Fruit fly (Drosophila melanogaster) whole organism, embryonic: ENCODE measurements around the gene Ppat-Dpck.

Experiments used
- ATbp ChIP-seq: fragments of 200-800 bp; sonication (Bioruptor generic); optimal IDR thresholded peaks from 2 replicates; lab custom pipeline; 2017; ENCODE audit warnings: missing biosample characterization, mild to moderate bottlenecking, missing genetic modification characterization, missing genetic modification reagents
- Abd-B ChIP-seq: fragments of 200-800 bp; sonication (Bioruptor generic); optimal IDR thresholded peaks from 2 replicates; lab custom pipeline; 2018; ENCODE audit warnings: missing biosample characterization, mild to moderate bottlenecking, missing genetic modification characterization, moderate library complexity
- BEAF-32 ChIP-seq: fragments of 200-800 bp; sonication (Bioruptor generic); optimal IDR thresholded peaks from 3 replicates; lab custom pipeline; 2017; ENCODE audit warnings: missing biosample characterization, missing genetic modification characterization, mild to moderate bottlenecking, moderate library complexity, missing genetic modification reagents
- BtbVII ChIP-seq: fragments of 200-800 bp; sonication (Bioruptor generic); optimal IDR thresholded peaks from 3 replicates; lab custom pipeline; 2017; ENCODE audit warnings: missing biosample characterization, mild to moderate bottlenecking, missing genetic modification characterization
- Bteb2 ChIP-seq: fragments of 200-800 bp; sonication (Bioruptor generic); optimal IDR thresholded peaks from 2 replicates; lab custom pipeline; 2016; ENCODE audit warnings: missing biosample characterization, missing genetic modification characterization
- C15 ChIP-seq: fragments of 200-800 bp; sonication (Bioruptor generic); IDR thresholded peaks from 3 replicates; pipeline ENCODE4 v1.3.6; 2022; ENCODE audit warnings: missing biosample characterization, missing genetic modification characterization
- CG12236 ChIP-seq: fragments of 200-800 bp; sonication (Bioruptor generic); optimal IDR thresholded peaks from 2 replicates; lab custom pipeline; 2016; ENCODE audit warnings: missing biosample characterization, missing genetic modification characterization
- CG14014 ChIP-seq: fragments of 200-800 bp; sonication (Bioruptor generic); IDR thresholded peaks from 2 replicates; pipeline ENCODE4 v1.3.6; 2022; ENCODE audit warnings: missing biosample characterization, missing genetic modification characterization
- CG15601 ChIP-seq: fragments of 200-800 bp; sonication (Bioruptor generic); optimal IDR thresholded peaks from 3 replicates; lab custom pipeline; 2019; ENCODE audit warnings: missing biosample characterization, mild to moderate bottlenecking, missing genetic modification characterization, moderate library complexity
- CG17361 ChIP-seq: fragments of 200-800 bp; sonication (Bioruptor generic); IDR thresholded peaks from 3 replicates; pipeline ENCODE4 v1.3.6; 2022; ENCODE audit warnings: missing biosample characterization, missing genetic modification characterization
- CG2202 ChIP-seq: fragments of 200-800 bp; sonication (Bioruptor generic); optimal IDR thresholded peaks from 2 replicates; lab custom pipeline; 2018; ENCODE audit warnings: missing biosample characterization, mild to moderate bottlenecking, missing genetic modification characterization
- CG30403 ChIP-seq: fragments of 200-800 bp; sonication (Bioruptor generic); optimal IDR thresholded peaks from 3 replicates; lab custom pipeline; 2016; ENCODE audit warnings: missing biosample characterization, missing genetic modification characterization
- CG34376 ChIP-seq: fragments of 200-800 bp; sonication (Bioruptor generic); optimal IDR thresholded peaks from 2 replicates; lab custom pipeline; 2018; ENCODE audit warnings: missing biosample characterization, mild to moderate bottlenecking, missing genetic modification characterization
- CG3726 ChIP-seq: fragments of 200-800 bp; sonication (Bioruptor generic); IDR thresholded peaks from 3 replicates; pipeline ENCODE4, ENCODE4 v1.3.6; 2022; ENCODE audit warnings: missing biosample characterization, missing genetic modification characterization
- CG6813 ChIP-seq: fragments of 200-800 bp; sonication (Bioruptor generic); optimal IDR thresholded peaks from 2 replicates; lab custom pipeline; 2017; ENCODE audit warnings: missing biosample characterization, missing genetic modification characterization, mild to moderate bottlenecking, moderate library complexity, missing genetic modification reagents
- CG8290 ChIP-seq, 3 experiments: fragments of 200-800 bp; sonication (Bioruptor generic); optimal IDR thresholded peaks; 2 replicates each; lab custom pipeline; 2016 to 2019; ENCODE audit warnings: missing biosample characterization in 3 of 3, missing genetic modification characterization in 3 of 3, mild to moderate bottlenecking in 2 of 3, moderate library complexity in 1 of 3
- CG9817 ChIP-seq: fragments of 200-800 bp; sonication (Bioruptor generic); optimal IDR thresholded peaks from 2 replicates; lab custom pipeline; 2018; ENCODE audit warnings: missing biosample characterization, mild to moderate bottlenecking, missing genetic modification characterization, moderate library complexity
- CoRest ChIP-seq: fragments of 200-800 bp; sonication (Bioruptor generic); optimal IDR thresholded peaks from 3 replicates; lab custom pipeline; 2018; ENCODE audit warnings: missing biosample characterization, mild to moderate bottlenecking, missing genetic modification characterization, moderate library complexity
- Dbx ChIP-seq: fragments of 200-800 bp; sonication (Bioruptor generic); IDR thresholded peaks from 3 replicates; pipeline ENCODE4 v1.3.6; 2022; ENCODE audit warnings: missing biosample characterization, missing genetic modification characterization
- Doc3 ChIP-seq: fragments of 200-800 bp; sonication (Bioruptor generic); IDR thresholded peaks from 3 replicates; pipeline ENCODE4 v1.3.6; 2022; ENCODE audit warnings: missing biosample characterization, missing genetic modification characterization; ENCODE audit not compliant: partially characterized antibody
- Dp ChIP-seq: fragments of 200-800 bp; sonication (Bioruptor generic); optimal IDR thresholded peaks from 2 replicates; lab custom pipeline; 2018; ENCODE audit warnings: missing biosample characterization, mild to moderate bottlenecking, missing genetic modification characterization, moderate library complexity
- Drgx ChIP-seq: fragments of 200-800 bp; sonication (Bioruptor generic); IDR thresholded peaks from 2 replicates; pipeline ENCODE4 v1.3.6; 2022; ENCODE audit warnings: missing biosample characterization, missing genetic modification characterization
- Hr3 ChIP-seq: fragments of 200-800 bp; sonication (Bioruptor generic); optimal IDR thresholded peaks from 3 replicates; lab custom pipeline; 2016; ENCODE audit warnings: missing biosample characterization, missing genetic modification characterization
- Hr39 ChIP-seq: fragments of >200 bp; optimal IDR thresholded peaks from 2 replicates; lab custom pipeline; 2017
- Hr51 ChIP-seq, 2 experiments: fragments of 200-800 bp; sonication (Bioruptor generic); optimal IDR thresholded peaks; 2 replicates in 1 of 2; 3 replicates in 1 of 2; lab custom pipeline; 2016 to 2018; ENCODE audit warnings: missing biosample characterization in 2 of 2, missing genetic modification characterization in 2 of 2, mild to moderate bottlenecking in 1 of 2, moderate library complexity in 1 of 2
- Kr ChIP-seq: fragments of 200-800 bp; sonication (Bioruptor generic); optimal IDR thresholded peaks from 2 replicates; lab custom pipeline; 2017; ENCODE audit warnings: missing biosample characterization, mild to moderate bottlenecking, missing genetic modification characterization
- Med ChIP-seq: fragments of 200-800 bp; sonication (Bioruptor generic); peaks from one replicate; lab custom pipeline; 2016; ENCODE audit warnings: missing biosample characterization, missing genetic modification characterization, mild to moderate bottlenecking, inconsistent platforms, moderate library complexity
- NK7.1 ChIP-seq: fragments of 200-800 bp; sonication (Bioruptor generic); optimal IDR thresholded peaks from 3 replicates; lab custom pipeline; 2016; ENCODE audit warnings: missing biosample characterization, missing genetic modification characterization
- Opbp ChIP-seq: fragments of 200-800 bp; sonication (Bioruptor generic); IDR thresholded peaks from 3 replicates; pipeline ENCODE4 v1.3.6; 2022; ENCODE audit warnings: missing biosample characterization, missing genetic modification characterization; ENCODE audit not compliant: partially characterized antibody
- Rfx ChIP-seq: fragments of 200-800 bp; sonication (Bioruptor generic); IDR thresholded peaks from 2 replicates; pipeline ENCODE4 v1.3.6; 2022; ENCODE audit warnings: missing biosample characterization, missing genetic modification characterization
- ase ChIP-seq: fragments of 200-800 bp; sonication (Bioruptor generic); IDR thresholded peaks from 3 replicates; pipeline ENCODE4 v1.3.6; 2022; ENCODE audit warnings: missing biosample characterization, missing genetic modification characterization
- bcd ChIP-seq: fragments of 200-800 bp; sonication (Bioruptor generic); optimal IDR thresholded peaks from 2 replicates; lab custom pipeline; 2017; ENCODE audit warnings: missing biosample characterization, mild to moderate bottlenecking, missing genetic modification characterization
- chinmo ChIP-seq: fragments of 200-800 bp; sonication (Bioruptor generic); IDR thresholded peaks from 4 replicates; pipeline ENCODE4 v1.3.6; 2022; ENCODE audit warnings: missing biosample characterization, missing genetic modification characterization; ENCODE audit not compliant: partially characterized antibody
- exex ChIP-seq: fragments of 200-800 bp; sonication (Bioruptor generic); optimal IDR thresholded peaks from 4 replicates; lab custom pipeline; 2018; ENCODE audit warnings: missing biosample characterization, mild to moderate bottlenecking, missing genetic modification characterization, moderate library complexity
- fd3F ChIP-seq: fragments of 200-800 bp; sonication (Bioruptor generic); optimal IDR thresholded peaks from 2 replicates; lab custom pipeline; 2018; ENCODE audit warnings: missing biosample characterization, mild to moderate bottlenecking, missing genetic modification characterization, moderate library complexity
- grn ChIP-seq: fragments of 200-800 bp; sonication (Bioruptor generic); optimal IDR thresholded peaks from 3 replicates; lab custom pipeline; 2017; ENCODE audit warnings: missing biosample characterization, missing genetic modification characterization
- gro ChIP-seq: fragments of 200-800 bp; sonication (Bioruptor generic); optimal IDR thresholded peaks from 2 replicates; lab custom pipeline; 2016; ENCODE audit warnings: missing biosample characterization, missing genetic modification characterization
- ind ChIP-seq: fragments of 200-800 bp; sonication (Bioruptor generic); optimal IDR thresholded peaks from 3 replicates; lab custom pipeline; 2016; ENCODE audit warnings: missing biosample characterization, missing genetic modification characterization
- inv ChIP-seq: fragments of 200-800 bp; sonication (Bioruptor generic); IDR thresholded peaks from 2 replicates; pipeline ENCODE4 v1.3.6; 2022; ENCODE audit warnings: missing biosample characterization, missing genetic modification characterization; ENCODE audit not compliant: partially characterized antibody
- kni ChIP-seq: fragments of 200-800 bp; sonication (Bioruptor generic); optimal IDR thresholded peaks from 3 replicates; lab custom pipeline; 2017; ENCODE audit warnings: mild to moderate bottlenecking, missing biosample characterization, missing genetic modification reagents, missing genetic modification characterization
- peb ChIP-seq: fragments of 200-800 bp; sonication (Bioruptor generic); IDR thresholded peaks from 2 replicates; pipeline ENCODE4 v1.3.6; 2022; ENCODE audit warnings: missing biosample characterization, missing genetic modification characterization
- prd ChIP-seq, 3 experiments: fragments of >200 bp in 2 of 3; fragments of 200-800 bp in 1 of 3; sonication (Bioruptor generic) in 1 of 3; optimal IDR thresholded peaks in 2 of 3; IDR thresholded peaks in 1 of 3; 2 replicates in 2 of 3; 3 replicates in 1 of 3; pipeline versions ENCODE4 v1.3.6 to Lab custom; 2017 to 2022; ENCODE audit warnings: missing biosample characterization in 1 of 3, missing genetic modification characterization in 1 of 3
- row ChIP-seq: fragments of 200-800 bp; sonication (Bioruptor generic); IDR thresholded peaks from 3 replicates; pipeline ENCODE4 v1.3.6; 2022; ENCODE audit warnings: missing biosample characterization, missing genetic modification characterization
- sd ChIP-seq: fragments of 200-800 bp; sonication (Bioruptor generic); optimal IDR thresholded peaks from 3 replicates; lab custom pipeline; 2018; ENCODE audit warnings: missing biosample characterization, mild to moderate bottlenecking, missing genetic modification characterization, moderate library complexity
- sob ChIP-seq: fragments of 200-800 bp; sonication (Bioruptor generic); IDR thresholded peaks from 2 replicates; pipeline ENCODE4 v1.3.6; 2022; ENCODE audit warnings: missing biosample characterization, missing genetic modification characterization
- stc ChIP-seq: fragments of 200-800 bp; sonication (Bioruptor generic); IDR thresholded peaks from 2 replicates; pipeline ENCODE4 v1.3.6; 2022; ENCODE audit warnings: missing biosample characterization, missing genetic modification characterization
- tap ChIP-seq: fragments of 200-800 bp; optimal IDR thresholded peaks from 3 replicates; lab custom pipeline; 2019; ENCODE audit warnings: missing biosample characterization, mild to moderate bottlenecking, missing genetic modification characterization, moderate library complexity
- zen ChIP-seq: fragments of 200-800 bp; sonication (Bioruptor generic); optimal IDR thresholded peaks from 3 replicates; lab custom pipeline; 2018; ENCODE audit warnings: missing biosample characterization, mild to moderate bottlenecking, missing genetic modification characterization, moderate library complexity

The Ppat-Dpck gene

dm6 chr3L:5808101-5808433 lies 39.5 kb upstream of the Ppat-Dpck start (continued):
- no peak for TF ChIP-seq Abd-B (GFP tag; lab: Kevin White, UChicago)
- no peak for TF ChIP-seq BEAF-32
- TF ChIP-seq ase (GFP tag; lab: Robert Waterston, UW), result no peak
- TF ChIP-seq CG15601 (tag; lab: Kevin White, UChicago), result no peak
- peak; percentile 39 for TF ChIP-seq CG9817 (tag; lab: Kevin White, UChicago)
- no peak for TF ChIP-seq CG12236 (GFP tag; lab: Kevin White, UChicago)
- TF ChIP-seq peb (GFP tag; lab: Robert Waterston, UW), result no peak
- TF ChIP-seq CoRest (tag; lab: Kevin White, UChicago), result peak; percentile 42
- no peak for TF ChIP-seq Hr39 (lab: Kevin White, UChicago)
- TF ChIP-seq sob, result peak; percentile 21; the same call in 1 of the 2 replicates
- TF ChIP-seq Hr51 (GFP tag; optimal IDR thresholded peaks at IDR 0.05; lab: Kevin White, UChicago), result no peak
- TF ChIP-seq CG14014 (GFP tag; lab: Robert Waterston, UW), result no peak
- no peak for TF ChIP-seq tap (tag; lab: Kevin White, UChicago)
- peak; percentile 28 for TF ChIP-seq bcd
- no peak for TF ChIP-seq Opbp (GFP tag; lab: Robert Waterston, UW)
- peak; percentile 49 for TF ChIP-seq CG30403 (GFP tag; lab: Kevin White, UChicago)
- no peak for TF ChIP-seq Doc3
- no peak for TF ChIP-seq prd (optimal IDR thresholded peaks at IDR 0.05; lab: Kevin White, UChicago)
- TF ChIP-seq prd (GFP tag; IDR thresholded peaks at IDR 0.05; lab: Robert Waterston, UW), result peak; percentile 29; the same call in 1 of the 3 replicates
- TF ChIP-seq CG2202, result no peak
- TF ChIP-seq Rfx (GFP tag; lab: Robert Waterston, UW), result peak; percentile 56
- TF ChIP-seq Dbx (GFP tag; lab: Robert Waterston, UW), result 0 out of 3 replicates have a peak, but pooled peaks have one; percentile 24
- TF ChIP-seq row (GFP tag; lab: Robert Waterston, UW), result peak; percentile 61
- no peak for TF ChIP-seq Kr (GFP tag; lab: Kevin White, UChicago)
- TF ChIP-seq Bteb2 (GFP tag; lab: Kevin White, UChicago), result no peak
- no peak for TF ChIP-seq Dp
- TF ChIP-seq ind (GFP tag; lab: Kevin White, UChicago), result peak; percentile 22
- TF ChIP-seq Hr3 (GFP tag; lab: Kevin White, UChicago), result no peak
- TF ChIP-seq fd3F (GFP tag; lab: Kevin White, UChicago), result peak; percentile 1

- TF ChIP-seq Drgx (GFP tag; lab: Robert Waterston, UW) (peak; percentile 60), stc (GFP tag; lab: Robert Waterston, UW) (peak; percentile 30; the same call in 1 of the 2 replicates), ATbp (GFP tag; lab: Kevin White, UChicago) (peak; percentile 25), CG34376 (peak; percentile 58), CG8290 (GFP tag; optimal IDR thresholded peaks at IDR 0.05; lab: Kevin White, UChicago) (no peak), CG8290 (tag; optimal IDR thresholded peaks at IDR 0.05; lab: Kevin White, UChicago) (no peak), Med (GFP tag; lab: Kevin White, UChicago) (peak; percentile 75), exex (tag; lab: Kevin White, UChicago) (peak; percentile 70), sob (0 out of 2 replicates have a peak, but pooled peaks have one; percentile 47), kni (GFP tag; lab: Kevin White, UChicago) (peak; percentile 1), CG3726 (GFP tag; lab: Robert Waterston, UW) (no peak), CG6813 (peak; percentile 50), NK7.1 (peak; percentile 6), zen (peak; percentile 25), C15 (GFP tag; lab: Robert Waterston, UW) (0 out of 3 replicates have a peak, but pooled peaks have one; percentile 33), BtbVII (GFP tag; lab: Kevin White, UChicago) (peak; percentile 5), gro (peak; percentile 9), grn (GFP tag; lab: Kevin White, UChicago) (peak; percentile 39), CG17361 (no peak), inv (GFP tag; lab: Robert Waterston, UW) (no peak), chinmo (GFP tag; lab: Robert Waterston, UW) (peak; percentile 45; the same call in 1 of the 4 replicates), sd (tag; lab: Kevin White, UChicago) (peak; percentile 59)
Observed at dm6 chr3L:5807370-5808100, 38.9 kb upstream of the Ppat-Dpck start.
